Worm (Caenorhabditis elegans) whole organism, young adult: ENCODE results near the gene C25H3.15.

ENCODE experiments used
- B0035.1 ChIP-seq: sonication (generic microtip); optimal IDR thresholded peaks from 2 replicates; lab custom pipeline; 2016; ENCODE audit warnings: missing genetic modification characterization, mild to moderate bottlenecking, missing compliant biosample characterization, missing genotype, missing genetic modification reagents
- B0261.1 ChIP-seq: sonication (generic microtip); optimal IDR thresholded peaks from 2 replicates; lab custom pipeline; 2016; ENCODE audit warnings: mild to moderate bottlenecking, missing genetic modification characterization, moderate library complexity, missing compliant biosample characterization
- C17E4.6 ChIP-seq: fragments of 200-800 bp; sonication (Bioruptor generic); IDR thresholded peaks from 2 replicates; pipeline ENCODE4 v1.3.6; 2022; ENCODE audit warnings: missing genetic modification reagents, missing genetic modification characterization, missing compliant biosample characterization
- F22D6.2 ChIP-seq: sonication (generic microtip); optimal IDR thresholded peaks from 2 replicates; lab custom pipeline; 2016; ENCODE audit warnings: mild to moderate bottlenecking, missing genetic modification characterization, missing compliant biosample characterization
- F23B12.7 ChIP-seq: sonication (generic microtip); optimal IDR thresholded peaks from 2 replicates; lab custom pipeline; 2017; ENCODE audit warnings: missing genetic modification characterization, mild to moderate bottlenecking, missing compliant biosample characterization, antibody characterized with exemption, moderate library complexity; ENCODE audit not compliant: insufficient read depth
- F33H1.4 ChIP-seq: fragments of 200-800 bp; sonication (Bioruptor generic); IDR thresholded peaks from 2 replicates; pipeline ENCODE4 v1.3.6; 2022; ENCODE audit warnings: missing genetic modification reagents, missing genetic modification characterization, missing compliant biosample characterization
- F37B4.10 ChIP-seq: fragments of 200-800 bp; sonication (Bioruptor generic); IDR thresholded peaks from 2 replicates; pipeline ENCODE4 v1.3.6; 2022; ENCODE audit warnings: missing genetic modification characterization, missing compliant biosample characterization
- T07F8.4 ChIP-seq: sonication (generic microtip); optimal IDR thresholded peaks from 2 replicates; lab custom pipeline; 2016; ENCODE audit warnings: mild to moderate bottlenecking, missing genetic modification characterization, moderate library complexity, missing compliant biosample characterization
- ZK185.1 ChIP-seq: sonication (generic microtip); optimal IDR thresholded peaks from 2 replicates; lab custom pipeline; 2016; ENCODE audit warnings: mild to moderate bottlenecking, missing genetic modification characterization, missing compliant biosample characterization; ENCODE audit not compliant: poor library complexity, severe bottlenecking
- akir-1 ChIP-seq: fragments of 200-800 bp; sonication (Bioruptor generic); optimal IDR thresholded peaks from 2 replicates; lab custom pipeline; 2018; ENCODE audit warnings: mild to moderate bottlenecking, missing genetic modification characterization, moderate library complexity, missing compliant biosample characterization
- ama-1 ChIP-seq, 3 experiments: fragments of 150-350 bp in 1 of 3; sonication (generic microtip) in 2 of 3; optimal IDR thresholded peaks; 2 replicates each; lab custom pipeline; 2014 to 2018; ENCODE audit warnings: missing biosample characterization in 2 of 3, missing genetic modification characterization in 2 of 3, missing genetic modification reagents in 2 of 3
- aptf-2 ChIP-seq: fragments of 200-800 bp; sonication (Bioruptor generic); conservative IDR thresholded peaks from 2 replicates; pipeline ENCODE4 v1.3.6; 2022; ENCODE audit warnings: missing genetic modification reagents, missing genetic modification characterization, missing compliant biosample characterization
- attf-3 ChIP-seq: fragments of 200-800 bp; sonication (Bioruptor generic); conservative IDR thresholded peaks from 2 replicates; pipeline ENCODE4 v1.3.6; 2022; ENCODE audit warnings: missing genetic modification reagents, missing genetic modification characterization, missing compliant biosample characterization
- attf-5 ChIP-seq: fragments of 200-800 bp; sonication (Bioruptor generic); optimal IDR thresholded peaks from 2 replicates; lab custom pipeline; 2018; ENCODE audit warnings: mild to moderate bottlenecking, missing genetic modification characterization, missing compliant biosample characterization
- bed-2 ChIP-seq: fragments of 200-800 bp; sonication (Bioruptor generic); IDR thresholded peaks from 2 replicates; pipeline ENCODE4 v1.3.6; 2022; ENCODE audit warnings: missing genetic modification reagents, missing genetic modification characterization, missing compliant biosample characterization
- cebp-1 ChIP-seq, 2 experiments: fragments of 200-800 bp in 1 of 2; sonication (Bioruptor generic) in 1 of 2; sonication (generic microtip) in 1 of 2; IDR thresholded peaks in 1 of 2; optimal IDR thresholded peaks in 1 of 2; 2 replicates each; pipeline versions ENCODE4 v1.3.6 to Lab custom; 2017 to 2022; ENCODE audit warnings: missing compliant biosample characterization in 2 of 2, missing genetic modification characterization in 2 of 2, mild to moderate bottlenecking in 1 of 2, missing genetic modification reagents in 1 of 2, moderate library complexity in 1 of 2
- ceh-100 ChIP-seq: fragments of 200-800 bp; sonication (Bioruptor generic); IDR thresholded peaks from 2 replicates; pipeline ENCODE4 v1.3.6; 2022; ENCODE audit warnings: missing genetic modification reagents, missing genetic modification characterization, missing compliant biosample characterization
- chd-7 ChIP-seq: sonication (generic microtip); optimal IDR thresholded peaks from 2 replicates; lab custom pipeline; 2016; ENCODE audit warnings: mild to moderate bottlenecking, missing genetic modification characterization, moderate library complexity, missing compliant biosample characterization
- dpl-1 ChIP-seq: fragments of 150-350 bp; optimal IDR thresholded peaks from 2 replicates; lab custom pipeline; 2014; ENCODE audit warnings: missing biosample characterization, missing genetic modification reagents, missing genetic modification characterization
- efl-1 ChIP-seq: fragments of 150-350 bp; optimal IDR thresholded peaks from 2 replicates; lab custom pipeline; 2014; ENCODE audit warnings: missing biosample characterization, missing genetic modification reagents, missing genetic modification characterization
- egrh-3 ChIP-seq: fragments of 200-800 bp; sonication (Bioruptor generic); IDR thresholded peaks from 2 replicates; pipeline ENCODE4 v1.3.6; 2022; ENCODE audit warnings: missing genetic modification reagents, missing genetic modification characterization, missing compliant biosample characterization
- ets-4 ChIP-seq: fragments of 200-800 bp; sonication (Bioruptor generic); optimal IDR thresholded peaks from 2 replicates; lab custom pipeline; 2018; ENCODE audit warnings: mild to moderate bottlenecking, missing genetic modification characterization, missing compliant biosample characterization
- hlh-26 ChIP-seq: fragments of 200-800 bp; sonication (Bioruptor generic); conservative IDR thresholded peaks from 2 replicates; pipeline ENCODE4 v1.3.6; 2022; ENCODE audit warnings: missing genetic modification reagents, missing genetic modification characterization, missing compliant biosample characterization
- hmg-1.2 ChIP-seq: fragments of 200-800 bp; sonication (Bioruptor generic); IDR thresholded peaks from 2 replicates; pipeline ENCODE4 v1.3.6; 2022; ENCODE audit warnings: missing genetic modification reagents, missing genetic modification characterization, missing compliant biosample characterization
- hmg-20 ChIP-seq: fragments of 200-800 bp; sonication (Bioruptor generic); IDR thresholded peaks from 2 replicates; pipeline ENCODE4 v1.3.6; 2022; ENCODE audit warnings: missing genetic modification reagents, missing genetic modification characterization, missing compliant biosample characterization
- hrde-1 ChIP-seq: sonication (generic microtip); optimal IDR thresholded peaks from 2 replicates; lab custom pipeline; 2016; ENCODE audit warnings: missing genetic modification characterization, mild to moderate bottlenecking, missing compliant biosample characterization, moderate library complexity, missing genotype, missing genetic modification reagents, borderline replicate concordance
- lin-35 ChIP-seq, 3 experiments: fragments of 150-350 bp in 2 of 3; sonication (generic microtip) in 1 of 3; optimal IDR thresholded peaks; 2 replicates each; lab custom pipeline; 2014 to 2018; ENCODE audit warnings: missing biosample characterization in 3 of 3, missing genetic modification characterization in 3 of 3, missing genetic modification reagents in 3 of 3
- lsy-27 ChIP-seq: sonication (generic microtip); optimal IDR thresholded peaks from 2 replicates; lab custom pipeline; 2017; ENCODE audit warnings: missing genetic modification characterization, mild to moderate bottlenecking, missing compliant biosample characterization, antibody characterized with exemption, missing genotype, borderline replicate concordance; ENCODE audit not compliant: insufficient read depth
- madf-10 ChIP-seq: sonication (generic microtip); optimal IDR thresholded peaks from 2 replicates; lab custom pipeline; 2016; ENCODE audit warnings: mild to moderate bottlenecking, missing genetic modification characterization, missing compliant biosample characterization
- madf-3 ChIP-seq: fragments of 200-800 bp; sonication (Bioruptor generic); IDR thresholded peaks from 2 replicates; pipeline ENCODE4 v1.3.6; 2022; ENCODE audit warnings: missing genetic modification reagents, missing genetic modification characterization, missing compliant biosample characterization
- mxl-1 ChIP-seq: sonication (generic microtip); optimal IDR thresholded peaks from 2 replicates; lab custom pipeline; 2016; ENCODE audit warnings: missing genetic modification characterization, missing compliant biosample characterization
- pbrm-1 ChIP-seq: fragments of 200-800 bp; sonication (Bioruptor generic); IDR thresholded peaks from 2 replicates; pipeline ENCODE4 v1.3.6; 2022; ENCODE audit warnings: missing genetic modification reagents, missing genetic modification characterization, missing compliant biosample characterization
- repo-1 ChIP-seq: sonication (generic microtip); optimal IDR thresholded peaks from 2 replicates; lab custom pipeline; 2017; ENCODE audit warnings: mild to moderate bottlenecking, missing genetic modification characterization, missing compliant biosample characterization
- sdz-38 ChIP-seq: sonication (generic microtip); optimal IDR thresholded peaks from 2 replicates; lab custom pipeline; 2016; ENCODE audit warnings: missing genotype, missing genetic modification characterization, missing compliant biosample characterization
- snpc-4 ChIP-seq, 5 experiments: fragments of 150-350 bp in 1 of 5; sonication (generic microtip) in 4 of 5; optimal IDR thresholded peaks; 2 replicates each; lab custom pipeline; 2014 to 2018; ENCODE audit warnings: missing genetic modification characterization in 5 of 5, missing biosample characterization in 3 of 5, antibody characterized with exemption in 2 of 5, mild to moderate bottlenecking in 2 of 5, missing compliant biosample characterization in 2 of 5, missing genotype in 2 of 5, moderate library complexity in 2 of 5, missing genetic modification reagents in 1 of 5
- tbp1 ChIP-seq: fragments of 200-800 bp; sonication (Bioruptor generic); optimal IDR thresholded peaks from 2 replicates; lab custom pipeline; 2018; ENCODE audit warnings: mild to moderate bottlenecking, missing genetic modification characterization, missing compliant biosample characterization
- tlf-1 ChIP-seq: fragments of 200-800 bp; sonication (Bioruptor generic); optimal IDR thresholded peaks from 2 replicates; lab custom pipeline; 2018; ENCODE audit warnings: mild to moderate bottlenecking, missing genetic modification characterization, missing compliant biosample characterization
- zim-3 ChIP-seq: sonication (generic microtip); optimal IDR thresholded peaks from 2 replicates; lab custom pipeline; 2017; ENCODE audit warnings: mild to moderate bottlenecking, missing genetic modification characterization, moderate library complexity, missing compliant biosample characterization
- ztf-18 ChIP-seq: sonication (generic microtip); optimal IDR thresholded peaks from 2 replicates; lab custom pipeline; 2016; ENCODE audit warnings: missing genotype, mild to moderate bottlenecking, missing genetic modification characterization, missing compliant biosample characterization
- ztf-26 ChIP-seq: sonication (generic microtip); optimal IDR thresholded peaks from 2 replicates; lab custom pipeline; 2017; ENCODE audit warnings: missing genetic modification characterization, missing compliant biosample characterization
- ztf-28 ChIP-seq: fragments of 200-800 bp; sonication (Bioruptor generic); IDR thresholded peaks from 2 replicates; pipeline ENCODE4 v1.3.6; 2022; ENCODE audit warnings: missing genetic modification reagents, missing genetic modification characterization, missing compliant biosample characterization

The C25H3.15 gene

ce11 chrII:5649236-5650004 is 15.7 kb upstream of the C25H3.15 start, which contains the start of the genes sam-4, F59E12.17 and zyg-1 (continued):
- TF ChIP-seq tbp1 (GFP tag; lab: Kevin White, UChicago) (peak; percentile 48), F22D6.2 (tag; lab: Kevin White, UChicago) (no peak), sdz-38 (tag; lab: Kevin White, UChicago) (no peak), ztf-26 (tag; lab: Kevin White, UChicago) (no peak), B0035.1 (tag; lab: Kevin White, UChicago) (no peak), T07F8.4 (tag; lab: Kevin White, UChicago) (no peak), B0261.1 (tag; lab: Kevin White, UChicago) (no peak), lin-35 (GFP tag; optimal IDR thresholded peaks at IDR 0.05; lab: Kevin White, UChicago) (peak in 1 of 3 experiments; percentile 64), hlh-26 (GFP tag; lab: Robert Waterston, UW) (no peak), zim-3 (tag; lab: Kevin White, UChicago) (no peak), pbrm-1 (GFP tag; lab: Robert Waterston, UW) (peak; percentile 21; the same call in 1 of the 2 replicates), lsy-27 (tag; lab: Kevin White, UChicago) (no peak), ceh-100 (peak; percentile 22; the same call in 1 of the 2 replicates), dpl-1 (GFP tag; lab: Kevin White, UChicago) (peak; percentile 42), repo-1 (tag; lab: Kevin White, UChicago) (no peak), madf-3 (GFP tag; lab: Robert Waterston, UW) (peak; percentile 67; the same call in 1 of the 2 replicates), ztf-28 (GFP tag; lab: Robert Waterston, UW) (peak; percentile 80; the same call in 1 of the 2 replicates), cebp-1 (GFP tag; IDR thresholded peaks at IDR 0.05; lab: Robert Waterston, UW) (peak; percentile 41; the same call in 1 of the 2 replicates), cebp-1 (tag; optimal IDR thresholded peaks at IDR 0.05; lab: Kevin White, UChicago) (peak; percentile 50), bed-2 (GFP tag; lab: Robert Waterston, UW) (no peak), hmg-1.2 (GFP tag; lab: Robert Waterston, UW) (peak; percentile 82), attf-5 (GFP tag; lab: Kevin White, UChicago) (peak; percentile 85), egrh-3 (peak; percentile 53), madf-10 (no peak), tlf-1 (GFP tag; lab: Kevin White, UChicago) (no peak), hmg-20 (GFP tag; lab: Robert Waterston, UW) (no peak), chd-7 (tag; lab: Kevin White, UChicago) (no peak), attf-3 (peak; percentile 53), C17E4.6 (GFP tag; lab: Robert Waterston, UW) (no peak), F37B4.10 (GFP tag; lab: Robert Waterston, UW) (no peak), F23B12.7 (tag; lab: Kevin White, UChicago) (peak; percentile 83), akir-1 (GFP tag; lab: Kevin White, UChicago) (no peak), ztf-18 (tag; lab: Kevin White, UChicago) (peak; percentile 39), ama-1 (optimal IDR thresholded peaks at IDR 0.05; lab: Kevin White, UChicago) (no peak), ama-1 (GFP tag; optimal IDR thresholded peaks at IDR 0.05; lab: Kevin White, UChicago) (no peak), snpc-4 (GFP tag; optimal IDR thresholded peaks at IDR 0.05; lab: Kevin White, UChicago) (no peak), snpc-4 (tag; optimal IDR thresholded peaks at IDR 0.05; lab: Kevin White, UChicago) (peak; percentile 13 to 46 (median 32)), F33H1.4 (GFP tag; lab: Robert Waterston, UW) (peak; percentile 57), hrde-1 (no peak), aptf-2 (GFP tag; lab: Robert Waterston, UW) (peak; percentile 52; the same call in 1 of the 2 replicates), ZK185.1 (tag; lab: Kevin White, UChicago) (peak; percentile 46), efl-1 (GFP tag; lab: Kevin White, UChicago) (peak; percentile 76), ets-4 (GFP tag; lab: Kevin White, UChicago) (no peak), mxl-1 (tag; lab: Kevin White, UChicago) (no peak)
